Worm (Caenorhabditis elegans) whole organism, L1 larva: Measurements from ENCODE around the gene ent-4.

ENCODE experiments used
- F16B12.6 ChIP-seq: fragments of 150-350 bp; optimal IDR thresholded peaks from 2 replicates; lab custom pipeline; 2014; ENCODE audit warnings: missing biosample characterization, missing genetic modification characterization
- aha-1 ChIP-seq: fragments of 150-350 bp; optimal IDR thresholded peaks from 2 replicates; lab custom pipeline; 2014; ENCODE audit warnings: missing biosample characterization, missing genetic modification characterization
- alr-1 ChIP-seq: fragments of 200-800 bp; sonication (Bioruptor generic); optimal IDR thresholded peaks from 2 replicates; lab custom pipeline; 2018; ENCODE audit warnings: borderline replicate concordance, mild to moderate bottlenecking, missing genetic modification characterization, missing compliant biosample characterization
- blmp-1 ChIP-seq: fragments of 150-350 bp; optimal IDR thresholded peaks from 2 replicates; lab custom pipeline; 2014; ENCODE audit warnings: missing biosample characterization, missing genetic modification characterization
- ceh-63 ChIP-seq: fragments of 200-800 bp; sonication (Bioruptor generic); optimal IDR thresholded peaks from 2 replicates; lab custom pipeline; 2018; ENCODE audit warnings: mild to moderate bottlenecking, missing genetic modification characterization, missing compliant biosample characterization
- ceh-90 ChIP-seq: sonication (generic microtip); optimal IDR thresholded peaks from 2 replicates; lab custom pipeline; 2016; ENCODE audit warnings: missing genetic modification characterization, missing compliant biosample characterization
- dsc-1 ChIP-seq: sonication (generic microtip); optimal IDR thresholded peaks from 2 replicates; lab custom pipeline; 2016; ENCODE audit warnings: mild to moderate bottlenecking, missing genetic modification characterization, missing compliant biosample characterization
- efl-3 ChIP-seq: fragments of 200-800 bp; sonication (Bioruptor generic); optimal IDR thresholded peaks from 2 replicates; lab custom pipeline; 2018; ENCODE audit warnings: mild to moderate bottlenecking, missing genetic modification characterization, missing compliant biosample characterization
- egl-27 ChIP-seq, 2 experiments: fragments of 150-350 bp in 1 of 2; sonication (generic microtip); optimal IDR thresholded peaks; 3 replicates each; lab custom pipeline; 2017 to 2018; ENCODE audit warnings: missing biosample characterization in 2 of 2, missing genetic modification characterization in 2 of 2, missing genetic modification reagents in 2 of 2
- elt-2 ChIP-seq: sonication (generic microtip); optimal IDR thresholded peaks from 2 replicates; lab custom pipeline; 2016; ENCODE audit warnings: missing genetic modification characterization, mild to moderate bottlenecking, inconsistent platforms, missing compliant biosample characterization, missing genetic modification reagents
- elt-3 ChIP-seq, 6 experiments: fragments of 150-350 bp in 1 of 6; sonication (generic microtip); optimal IDR thresholded peaks; 2 replicates each; lab custom pipeline; 2017 to 2018; ENCODE audit warnings: missing biosample characterization in 6 of 6, missing genetic modification characterization in 6 of 6, inconsistent platforms in 1 of 6
- grh-1 ChIP-seq: fragments of 200-800 bp; sonication (Bioruptor generic); IDR thresholded peaks from 2 replicates; pipeline ENCODE4 v1.3.6; 2022; ENCODE audit warnings: missing genetic modification reagents, missing genetic modification characterization, missing compliant biosample characterization
- hlh-4 ChIP-seq: sonication (generic microtip); optimal IDR thresholded peaks from 2 replicates; lab custom pipeline; 2016; ENCODE audit warnings: mild to moderate bottlenecking, missing genetic modification characterization, missing compliant biosample characterization
- hpl-2 ChIP-seq: fragments of 150-350 bp; optimal IDR thresholded peaks from 2 replicates; lab custom pipeline; 2014; ENCODE audit warnings: missing biosample characterization, missing genetic modification reagents, missing genetic modification characterization
- irx-1 ChIP-seq: sonication (generic microtip); optimal IDR thresholded peaks from 2 replicates; lab custom pipeline; 2016; ENCODE audit warnings: missing genetic modification characterization, missing compliant biosample characterization
- lin-15B ChIP-seq: fragments of 150-350 bp; sonication (generic microtip); optimal IDR thresholded peaks from 3 replicates; lab custom pipeline; 2014; ENCODE audit warnings: missing biosample characterization, missing genetic modification characterization
- lin-35 ChIP-seq, 2 experiments: fragments of 150-350 bp; optimal IDR thresholded peaks; 2 replicates each; lab custom pipeline; 2014; ENCODE audit warnings: missing biosample characterization in 2 of 2, missing genetic modification characterization in 2 of 2, missing genetic modification reagents in 2 of 2
- lin-39 ChIP-seq: fragments of 150-350 bp; optimal IDR thresholded peaks from 2 replicates; lab custom pipeline; 2014; ENCODE audit warnings: missing biosample characterization, missing genetic modification reagents, missing genetic modification characterization
- lir-3 ChIP-seq: sonication (generic microtip); optimal IDR thresholded peaks from 2 replicates; lab custom pipeline; 2016; ENCODE audit warnings: mild to moderate bottlenecking, missing genetic modification characterization, moderate library complexity, missing compliant biosample characterization; ENCODE audit not compliant: poor library complexity
- lsy-2 ChIP-seq, 2 experiments: fragments of 150-350 bp; optimal IDR thresholded peaks; 2 replicates each; lab custom pipeline; 2014; ENCODE audit warnings: missing biosample characterization in 2 of 2, missing genetic modification characterization in 2 of 2
- mep-1 ChIP-seq: fragments of 150-350 bp; optimal IDR thresholded peaks from 2 replicates; lab custom pipeline; 2014; ENCODE audit warnings: missing biosample characterization, missing genetic modification characterization
- nhr-12 ChIP-seq: sonication (generic microtip); optimal IDR thresholded peaks from 2 replicates; lab custom pipeline; 2017; ENCODE audit warnings: missing biosample characterization, missing genetic modification characterization
- nhr-19 ChIP-seq: fragments of 200-800 bp; sonication (Bioruptor generic); conservative IDR thresholded peaks from 2 replicates; pipeline ENCODE4 v1.3.6; 2022; ENCODE audit warnings: missing genetic modification characterization, missing compliant biosample characterization
- nhr-20 ChIP-seq: sonication (generic microtip); optimal IDR thresholded peaks from 2 replicates; lab custom pipeline; 2016; ENCODE audit warnings: mild to moderate bottlenecking, missing genetic modification characterization, missing compliant biosample characterization
- nhr-237 ChIP-seq: fragments of 150-350 bp; optimal IDR thresholded peaks from 2 replicates; lab custom pipeline; 2014; ENCODE audit warnings: missing biosample characterization, missing genetic modification characterization
- nhr-28 ChIP-seq: fragments of 150-350 bp; optimal IDR thresholded peaks from 2 replicates; lab custom pipeline; 2014; ENCODE audit warnings: missing biosample characterization, missing genetic modification characterization
- nhr-47 ChIP-seq: sonication (generic microtip); optimal IDR thresholded peaks from 2 replicates; lab custom pipeline; 2016; ENCODE audit warnings: mild to moderate bottlenecking, missing genetic modification characterization, moderate library complexity, missing compliant biosample characterization
- nhr-85 ChIP-seq: sonication (generic microtip); peaks from one replicate; lab custom pipeline; 2016; ENCODE audit warnings: missing genetic modification characterization, inconsistent platforms, missing compliant biosample characterization
- pax-3 ChIP-seq: fragments of 200-800 bp; sonication (Bioruptor generic); optimal IDR thresholded peaks from 2 replicates; lab custom pipeline; 2018; ENCODE audit warnings: mild to moderate bottlenecking, missing genetic modification characterization, moderate library complexity, missing compliant biosample characterization
- rnt-1 ChIP-seq: sonication (generic microtip); optimal IDR thresholded peaks from 2 replicates; lab custom pipeline; 2016; ENCODE audit warnings: mild to moderate bottlenecking, missing genetic modification characterization, moderate library complexity, missing compliant biosample characterization
- skn-1 ChIP-seq: fragments of 150-350 bp; optimal IDR thresholded peaks from 2 replicates; lab custom pipeline; 2014; ENCODE audit warnings: missing biosample characterization, missing genetic modification characterization
- snpc-4 ChIP-seq: fragments of 150-350 bp; optimal IDR thresholded peaks from 2 replicates; lab custom pipeline; 2014; ENCODE audit warnings: missing biosample characterization, missing genetic modification characterization
- snu-23 ChIP-seq: sonication (generic microtip); optimal IDR thresholded peaks from 2 replicates; lab custom pipeline; 2016; ENCODE audit warnings: missing genetic modification characterization, missing compliant biosample characterization
- sox-4 ChIP-seq: sonication (generic microtip); optimal IDR thresholded peaks from 2 replicates; lab custom pipeline; 2016; ENCODE audit warnings: missing genetic modification characterization, missing compliant biosample characterization
- sup-37 ChIP-seq: fragments of 200-800 bp; sonication (Bioruptor generic); optimal IDR thresholded peaks from 2 replicates; lab custom pipeline; 2018; ENCODE audit warnings: mild to moderate bottlenecking, missing genetic modification characterization, missing compliant biosample characterization
- unc-130 ChIP-seq: fragments of 150-350 bp; optimal IDR thresholded peaks from 2 replicates; lab custom pipeline; 2017; ENCODE audit warnings: missing biosample characterization, missing genetic modification characterization, inconsistent platforms
- unc-62 ChIP-seq: fragments of 150-350 bp; optimal IDR thresholded peaks from 2 replicates; lab custom pipeline; 2014; ENCODE audit warnings: missing biosample characterization, missing genetic modification reagents, missing genetic modification characterization
- unc-86 ChIP-seq: sonication (generic microtip); optimal IDR thresholded peaks from 2 replicates; lab custom pipeline; 2016; ENCODE audit warnings: missing genetic modification characterization, missing compliant biosample characterization
- vab-15 ChIP-seq: sonication (generic microtip); optimal IDR thresholded peaks from 2 replicates; lab custom pipeline; 2017; ENCODE audit warnings: missing genotype, mild to moderate bottlenecking, missing genetic modification characterization, missing compliant biosample characterization
- xbp-1 ChIP-seq: sonication (generic microtip); optimal IDR thresholded peaks from 2 replicates; lab custom pipeline; 2016; ENCODE audit warnings: missing genetic modification characterization, missing compliant biosample characterization
- zag-1 ChIP-seq: fragments of 150-350 bp; optimal IDR thresholded peaks from 2 replicates; lab custom pipeline; 2014; ENCODE audit warnings: missing biosample characterization, missing genetic modification characterization
- zip-4 ChIP-seq: fragments of 200-800 bp; sonication (Bioruptor generic); optimal IDR thresholded peaks from 2 replicates; lab custom pipeline; 2018; ENCODE audit warnings: mild to moderate bottlenecking, missing genetic modification characterization, moderate library complexity, missing compliant biosample characterization
- ztf-11 ChIP-seq, 2 experiments: sonication (generic microtip); optimal IDR thresholded peaks; 2 replicates each; lab custom pipeline; 2016 to 2017; ENCODE audit warnings: missing genetic modification characterization in 2 of 2, missing biosample characterization in 1 of 2, missing compliant biosample characterization in 1 of 2
- ztf-4 ChIP-seq: fragments of 150-350 bp; optimal IDR thresholded peaks from 2 replicates; lab custom pipeline; 2014; ENCODE audit warnings: missing biosample characterization, missing genetic modification characterization

The ent-4 gene

ce11 chrIV:13726630-13727029 lies at the start of gene ent-4:
Gene ent-4, plus strand, starts transcription at chrIV:13726930.
- TF ChIP-seq ztf-4: no peak
- TF ChIP-seq hpl-2 (GFP tag; lab: Kevin White, UChicago): no peak
- TF ChIP-seq ceh-63 (GFP tag; lab: Kevin White, UChicago): no peak
- TF ChIP-seq nhr-28 (tag; lab: Kevin White, UChicago): no peak
- no peak for TF ChIP-seq snu-23 (GFP tag; lab: Kevin White, UChicago)
- no peak for TF ChIP-seq nhr-19 (GFP tag; lab: Robert Waterston, UW)
- no peak for TF ChIP-seq zip-4
- no peak for TF ChIP-seq rnt-1 (tag; lab: Kevin White, UChicago)
- no peak for TF ChIP-seq ztf-11 (tag; optimal IDR thresholded peaks at IDR 0.05; lab: Kevin White, UChicago)
- TF ChIP-seq lsy-2 (tag; optimal IDR thresholded peaks at IDR 0.05; lab: Kevin White, UChicago): no peak
- TF ChIP-seq sox-4 (tag; lab: Kevin White, UChicago): no peak
- TF ChIP-seq egl-27 (tag; optimal IDR thresholded peaks at IDR 0.05; lab: Kevin White, UChicago): no peak
- no peak for TF ChIP-seq lin-35 (GFP tag; optimal IDR thresholded peaks at IDR 0.05; lab: Kevin White, UChicago)

DNA sequence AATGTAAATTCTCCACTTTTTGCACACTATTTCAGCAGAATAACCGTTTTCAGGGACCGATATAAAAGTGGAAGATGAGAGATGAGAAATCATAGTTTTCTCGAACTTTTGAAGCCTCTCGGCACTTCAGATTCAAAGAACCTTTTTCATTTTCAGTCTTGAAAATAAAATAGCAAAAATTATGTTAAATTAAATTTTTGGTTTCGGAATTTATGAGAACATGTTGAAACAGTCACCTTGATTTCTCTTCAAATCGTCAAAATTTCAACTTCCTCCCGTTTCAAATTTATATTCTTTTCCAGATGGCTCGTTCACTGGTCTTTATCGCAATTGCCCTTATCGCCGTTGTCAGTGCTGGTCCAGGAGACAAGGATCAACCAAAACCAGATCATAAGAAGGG lies 48.1 kb upstream of the ent-4 start, which contains the start of gene srlf-26:
TSS of gene srlf-26 (plus strand) at position 301 of the 400 bp plus-strand sequence.
- TF ChIP-seq elt-2 (no peak), nhr-47 (tag; lab: Kevin White, UChicago) (no peak), snpc-4 (tag; lab: Kevin White, UChicago) (no peak), nhr-28 (tag; lab: Kevin White, UChicago) (no peak), lin-39 (tag; lab: Kevin White, UChicago) (no peak), zip-4 (no peak), zag-1 (tag; lab: Kevin White, UChicago) (no peak), unc-62 (no peak), xbp-1 (no peak), lin-15B (tag; lab: Kevin White, UChicago) (no peak), sox-4 (tag; lab: Kevin White, UChicago) (no peak), unc-86 (tag; lab: Kevin White, UChicago) (no peak), efl-3 (no peak), dsc-1 (no peak), F16B12.6 (tag; lab: Kevin White, UChicago) (no peak), alr-1 (tag; lab: Kevin White, UChicago) (no peak), grh-1 (GFP tag; lab: Robert Waterston, UW) (no peak)

ce11 chrIV:13679495-13679894 lies 47.2 kb upstream of the ent-4 start:
- TF ChIP-seq nhr-85 (tag; lab: Kevin White, UChicago) (no peak), elt-3 (tag; optimal IDR thresholded peaks at IDR 0.05; lab: Kevin White, UChicago) (no peak), lir-3 (tag; lab: Kevin White, UChicago) (no peak), sup-37 (no peak), nhr-28 (tag; lab: Kevin White, UChicago) (no peak), irx-1 (tag; lab: Kevin White, UChicago) (no peak), vab-15 (tag; lab: Kevin White, UChicago) (no peak), xbp-1 (no peak), aha-1 (tag; lab: Kevin White, UChicago) (no peak), unc-86 (tag; lab: Kevin White, UChicago) (no peak), nhr-237 (tag; lab: Kevin White, UChicago) (no peak), egl-27 (tag; optimal IDR thresholded peaks at IDR 0.05; lab: Kevin White, UChicago) (no peak), zag-1 (tag; lab: Kevin White, UChicago) (no peak), nhr-19 (GFP tag; lab: Robert Waterston, UW) (no peak), mep-1 (tag; lab: Kevin White, UChicago) (no peak)

ce11 chrIV:13682733-13683132 lies 44.0 kb upstream of the ent-4 start:
- TF ChIP-seq nhr-19 (GFP tag; lab: Robert Waterston, UW) (peak; percentile 30), grh-1 (GFP tag; lab: Robert Waterston, UW) (0 out of 2 replicates have a peak, but pooled peaks have one; percentile 34), ceh-90 (tag; lab: Kevin White, UChicago) (no peak), vab-15 (tag; lab: Kevin White, UChicago) (peak; percentile 93), nhr-12 (tag; lab: Kevin White, UChicago) (no peak), pax-3 (tag; lab: Kevin White, UChicago) (no peak), lin-39 (tag; lab: Kevin White, UChicago) (no peak), lin-35 (GFP tag; optimal IDR thresholded peaks at IDR 0.05; lab: Kevin White, UChicago) (no peak), blmp-1 (tag; lab: Kevin White, UChicago) (peak; percentile 85), snu-23 (GFP tag; lab: Kevin White, UChicago) (no peak), unc-130 (peak; percentile 49), hpl-2 (GFP tag; lab: Kevin White, UChicago) (no peak), hlh-4 (tag; lab: Kevin White, UChicago) (no peak), elt-3 (tag; optimal IDR thresholded peaks at IDR 0.05; lab: Kevin White, UChicago) (peak in 5 of 6 experiments; percentile 54 to 98 (median 70)), nhr-20 (tag; lab: Kevin White, UChicago) (peak; percentile 53), skn-1 (no peak), dsc-1 (no peak), unc-86 (tag; lab: Kevin White, UChicago) (no peak), aha-1 (tag; lab: Kevin White, UChicago) (no peak), rnt-1 (tag; lab: Kevin White, UChicago) (no peak), unc-62 (no peak), lsy-2 (tag; optimal IDR thresholded peaks at IDR 0.05; lab: Kevin White, UChicago) (peak; percentile 36 to 70)
